Fruit fly (Drosophila melanogaster): ENCODE results near the gene Or85e.
A peak's percentile ranks its signal among the peaks of the same experiment; 100 is the strongest.

Gene Or85e

DNA sequence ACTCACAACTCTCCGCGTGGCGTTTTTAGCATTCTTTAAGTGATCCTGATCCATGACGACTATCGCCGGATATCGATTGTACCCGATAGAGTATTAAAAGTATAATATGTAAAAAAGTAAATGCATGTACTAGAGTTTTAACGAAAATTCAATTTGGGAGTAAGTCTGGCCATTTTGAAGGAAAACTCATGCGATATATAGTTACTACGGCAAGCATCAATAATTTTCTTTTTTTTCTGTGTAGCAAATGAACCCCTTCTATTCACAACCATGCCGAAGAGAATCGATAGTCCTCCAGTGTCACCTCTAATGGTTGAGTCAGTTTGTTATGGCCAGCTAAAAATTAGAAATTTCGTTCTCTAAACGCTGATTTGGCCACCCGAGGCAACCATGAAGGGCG lies 17.1 kb upstream of the Or85e start, which contains the start of the genes Sys1 and Dhod (continued):
- TF ChIP-seq crp (GFP tag; optimal IDR thresholded peaks at IDR 0.05) (no peak), CG9215 (GFP tag; IDR thresholded peaks at IDR 0.05) (peak; percentile 64), ap (GFP tag; IDR thresholded peaks at IDR 0.05) (no peak), Sox102F (GFP tag; optimal IDR thresholded peaks at IDR 0.05) (peak; percentile 62), CG33557 (GFP tag; optimal IDR thresholded peaks at IDR 0.05) (peak; percentile 28), crol (GFP tag; IDR thresholded peaks at IDR 0.05) (no peak), Pdp1 (GFP tag; optimal IDR thresholded peaks at IDR 0.05) (peak; percentile 61 to 75), Side (GFP tag; optimal IDR thresholded peaks at IDR 0.05) (peak; percentile 34), Doc3 (GFP tag; IDR thresholded peaks at IDR 0.05; ENCODE audit: partially characterized antibody) (peak; percentile 87), CG17385 (GFP tag; optimal IDR thresholded peaks at IDR 0.05) (peak; percentile 28), CG10147 (GFP tag; optimal IDR thresholded peaks at IDR 0.05) (peak; percentile 65), Dad (GFP tag; optimal IDR thresholded peaks at IDR 0.05) (peak; percentile 62), pita (GFP tag; optimal IDR thresholded peaks at IDR 0.05) (no peak), CG17612 (GFP tag; IDR thresholded peaks at IDR 0.05) (no peak), pho (GFP tag; optimal IDR thresholded peaks at IDR 0.05) (peak; percentile 60), CrebB (tag; optimal IDR thresholded peaks at IDR 0.05) (no peak), CG31441 (GFP tag; IDR thresholded peaks at IDR 0.05) (peak; percentile 45; the same call in 1 of the 2 replicates), gt (GFP tag; IDR thresholded peaks at IDR 0.05) (no peak), fd102C (GFP tag; optimal IDR thresholded peaks at IDR 0.05) (no peak), tup (GFP tag; optimal IDR thresholded peaks at IDR 0.05) (no peak), CG17912 (GFP tag; optimal IDR thresholded peaks at IDR 0.05) (no peak), psq (GFP tag; optimal IDR thresholded peaks at IDR 0.05) (no peak), chn (GFP tag; optimal IDR thresholded peaks at IDR 0.05) (peak; percentile 56), corto (GFP tag; optimal IDR thresholded peaks at IDR 0.05) (peak; percentile 60), Drgx (GFP tag; IDR thresholded peaks at IDR 0.05) (peak; percentile 67), CG6654 (GFP tag; optimal IDR thresholded peaks at IDR 0.05) (no peak), CG11695 (GFP tag; IDR thresholded peaks at IDR 0.05) (peak; percentile 49; the same call in 1 of the 3 replicates), Camta (GFP tag; optimal IDR thresholded peaks at IDR 0.05) (peak; percentile 28), CG4617 (GFP tag; optimal IDR thresholded peaks at IDR 0.05; ENCODE audit: borderline replicate concordance) (peak; percentile 86), CG12071 (GFP tag; optimal IDR thresholded peaks at IDR 0.05) (no peak), tio (GFP tag; optimal IDR thresholded peaks at IDR 0.05) (no peak), CG12236 (GFP tag; optimal IDR thresholded peaks at IDR 0.05) (no peak), salm (tag; optimal IDR thresholded peaks at IDR 0.05) (no peak), Ada2b (GFP tag; IDR thresholded peaks at IDR 0.05) (peak; percentile 68; the same call in 1 of the 2 replicates), sd (tag; optimal IDR thresholded peaks at IDR 0.05) (peak; percentile 72), sob (GFP tag; IDR thresholded peaks at IDR 0.05) (peak; percentile 78), CG7271 (tag; optimal IDR thresholded peaks at IDR 0.05) (peak; percentile 36), Dp (GFP tag; optimal IDR thresholded peaks at IDR 0.05) (no peak), CG17328 (GFP tag; IDR thresholded peaks at IDR 0.05) (peak; percentile 31; the same call in 1 of the 2 replicates), bsh (GFP tag; optimal IDR thresholded peaks at IDR 0.05) (peak in 1 of 2 experiments; percentile 53), lbe (GFP tag; optimal IDR thresholded peaks at IDR 0.05) (peak; percentile 72), CG1233 (GFP tag; optimal IDR thresholded peaks at IDR 0.05) (peak; percentile 52), CG4404 (GFP tag; IDR thresholded peaks at IDR 0.05) (peak; percentile 45; the same call in 1 of the 2 replicates), Oaz (GFP tag; IDR thresholded peaks at IDR 0.05) (no peak), MBD-R2 (GFP tag; IDR thresholded peaks at IDR 0.05) (peak; percentile 85), nerfin-1 (tag; optimal IDR thresholded peaks at IDR 0.05) (peak; percentile 34), usp (GFP tag; optimal IDR thresholded peaks at IDR 0.05) (no peak), CG7357 (GFP tag; IDR thresholded peaks at IDR 0.05) (peak; percentile 30; the same call in 1 of the 3 replicates), tin (GFP tag; optimal IDR thresholded peaks at IDR 0.05) (peak; percentile 63), H15 (GFP tag; IDR thresholded peaks at IDR 0.05) (0 out of 3 replicates have a peak, but pooled peaks have one; percentile 37), Hr3 (GFP tag; optimal IDR thresholded peaks at IDR 0.05) (peak; percentile 59)

All from whole organism, embryonic.